Worm (Caenorhabditis elegans): ENCODE measurements around the gene W02A2.8.

Gene W02A2.8

ce11 chrIV:13381823-13382222, 23.4 kb upstream of the W02A2.8 start, which contains the start of gene emc-3:
Gene emc-3 (minus strand): TSS chrIV:13381923.
- TF ChIP-seq ceh-13 (GFP tag; optimal IDR thresholded peaks at IDR 0.05) (no peak), hmg-4 (GFP tag; optimal IDR thresholded peaks at IDR 0.05) (no peak), ceh-36 (tag; optimal IDR thresholded peaks at IDR 0.05) (no peak), tbx-37 (GFP tag; conservative IDR thresholded peaks at IDR 0.05) (no peak), scrt-1 (GFP tag; IDR thresholded peaks at IDR 0.05) (no peak), flt-1 (GFP tag; IDR thresholded peaks at IDR 0.05) (no peak)

ce11 chrIV:13380506-13380905, 22.1 kb upstream of the W02A2.8 start:
- TF ChIP-seq ceh-36 (tag; optimal IDR thresholded peaks at IDR 0.05) (no peak), ama-1 (optimal IDR thresholded peaks at IDR 0.05) (peak; percentile 28)

DNA sequence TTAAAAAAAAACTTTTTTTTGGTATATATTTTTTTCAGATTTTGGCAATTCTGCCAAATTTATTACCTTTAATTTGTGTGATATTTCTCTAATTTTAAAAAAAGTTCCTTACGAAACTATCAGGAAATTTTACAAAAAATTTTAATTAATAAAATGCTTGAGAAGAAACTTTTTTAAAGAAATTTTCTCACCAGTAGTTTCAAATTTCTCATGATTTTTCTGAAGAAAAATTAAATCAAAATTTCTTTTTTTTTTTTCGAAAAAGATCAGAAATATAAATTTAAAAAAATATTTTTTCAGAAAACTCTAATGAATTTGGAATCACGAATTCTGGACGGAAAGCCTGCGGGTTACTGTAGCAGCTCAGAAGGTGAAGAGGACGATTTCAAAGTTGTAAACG, 19.3 kb upstream of the W02A2.8 start, which contains the start of gene mau-8:
Gene mau-8, plus strand, starts transcription at position 301 of the 400 bp plus-strand sequence.
- TF ChIP-seq ets-7 (tag; optimal IDR thresholded peaks at IDR 0.05) (no peak), tra-4 (tag; optimal IDR thresholded peaks at IDR 0.05) (no peak), sea-1 (GFP tag; conservative IDR thresholded peaks at IDR 0.05) (no peak), aly-1 (tag; optimal IDR thresholded peaks at IDR 0.05) (no peak), scrt-1 (GFP tag; IDR thresholded peaks at IDR 0.05) (no peak)

- TF ChIP-seq tbx-11 (GFP tag; IDR thresholded peaks at IDR 0.05) (no peak), ceh-36 (tag; optimal IDR thresholded peaks at IDR 0.05) (no peak), flt-1 (GFP tag; IDR thresholded peaks at IDR 0.05) (no peak), tra-4 (tag; optimal IDR thresholded peaks at IDR 0.05) (no peak), hmbx-1 (tag; optimal IDR thresholded peaks at IDR 0.05) (no peak), hmg-4 (GFP tag; optimal IDR thresholded peaks at IDR 0.05) (no peak), sea-1 (GFP tag; conservative IDR thresholded peaks at IDR 0.05) (no peak), ceh-13 (GFP tag; optimal IDR thresholded peaks at IDR 0.05) (no peak), aly-1 (tag; optimal IDR thresholded peaks at IDR 0.05) (no peak), ets-7 (tag; optimal IDR thresholded peaks at IDR 0.05) (no peak), pes-1 (GFP tag; IDR thresholded peaks at IDR 0.05) (no peak), ama-1 (optimal IDR thresholded peaks at IDR 0.05) (no peak), F13C5.2 (tag; optimal IDR thresholded peaks at IDR 0.05) (no peak), hnd-1 (tag; optimal IDR thresholded peaks at IDR 0.05) (no peak), B0310.2 (tag; optimal IDR thresholded peaks at IDR 0.05) (no peak)
Measured at ce11 chrIV:13374918-13375317, 16.5 kb upstream of the W02A2.8 start.

DNA sequence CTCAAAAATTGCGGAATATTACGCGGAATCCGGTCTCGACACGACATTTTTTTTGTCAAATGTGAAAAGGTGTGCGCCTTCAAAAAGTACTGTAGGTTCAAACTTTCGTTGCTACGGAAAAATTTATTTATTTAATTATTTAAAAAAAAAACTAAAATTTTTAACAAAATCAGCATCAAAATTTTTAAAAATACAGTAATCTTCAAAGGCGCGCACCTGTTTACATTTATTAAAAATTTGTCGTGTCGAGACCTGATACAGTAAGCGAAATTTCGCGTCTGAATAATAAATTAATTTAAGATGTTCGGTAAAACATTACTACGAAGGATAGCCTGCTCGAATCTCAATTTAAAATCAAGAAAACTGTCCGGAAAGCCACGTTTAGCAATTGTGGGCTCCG, 13.3 kb upstream of the W02A2.8 start, which contains the start of gene Y62E10A.6:
Gene Y62E10A.6, plus strand, starts transcription at position 301 of the 400 bp plus-strand sequence.
- TF ChIP-seq ama-1 (optimal IDR thresholded peaks at IDR 0.05) = no peak
- no peak for TF ChIP-seq B0310.2 (tag; optimal IDR thresholded peaks at IDR 0.05)
- no peak for TF ChIP-seq sea-1 (GFP tag; conservative IDR thresholded peaks at IDR 0.05)
- no peak for TF ChIP-seq scrt-1 (GFP tag; IDR thresholded peaks at IDR 0.05)
- TF ChIP-seq hmbx-1 (tag; optimal IDR thresholded peaks at IDR 0.05) = no peak
- no peak for TF ChIP-seq flt-1 (GFP tag; IDR thresholded peaks at IDR 0.05)
- TF ChIP-seq tbx-37 (GFP tag; conservative IDR thresholded peaks at IDR 0.05) = no peak
- no peak for TF ChIP-seq tbx-11 (GFP tag; IDR thresholded peaks at IDR 0.05)
- TF ChIP-seq tra-4 (tag; optimal IDR thresholded peaks at IDR 0.05) = no peak
- no peak for TF ChIP-seq pes-1 (GFP tag; IDR thresholded peaks at IDR 0.05)
- no peak for TF ChIP-seq aly-1 (tag; optimal IDR thresholded peaks at IDR 0.05)
- TF ChIP-seq ets-7 (tag; optimal IDR thresholded peaks at IDR 0.05) = no peak
- no peak for TF ChIP-seq hmg-4 (GFP tag; optimal IDR thresholded peaks at IDR 0.05)
- no peak for TF ChIP-seq F13C5.2 (tag; optimal IDR thresholded peaks at IDR 0.05)
- TF ChIP-seq ceh-13 (GFP tag; optimal IDR thresholded peaks at IDR 0.05) = no peak

- TF ChIP-seq ets-7 (tag; optimal IDR thresholded peaks at IDR 0.05) = no peak
- TF ChIP-seq hnd-1 (tag; optimal IDR thresholded peaks at IDR 0.05) = no peak
- no peak for TF ChIP-seq pes-1 (GFP tag; IDR thresholded peaks at IDR 0.05)
- no peak for TF ChIP-seq sea-1 (GFP tag; conservative IDR thresholded peaks at IDR 0.05)
- no peak for TF ChIP-seq scrt-1 (GFP tag; IDR thresholded peaks at IDR 0.05)
- no peak for TF ChIP-seq tra-4 (tag; optimal IDR thresholded peaks at IDR 0.05)
Measured at ce11 chrIV:13370235-13370739, 11.9 kb upstream of the W02A2.8 start, which contains the start of the genes rla-2, popl-7 and Y62E10A.24. Gene rla-2 (minus strand): TSS chrIV:13370285. Gene popl-7 (plus strand): TSS chrIV:13370689. Gene Y62E10A.24 (plus strand): TSS chrIV:13370710.

ce11 chrIV:13369120-13369842, 10.9 kb upstream of the W02A2.8 start, which contains the start of gene agt-1:
Gene agt-1 (minus strand): TSS chrIV:13369412.
- no peak for TF ChIP-seq ama-1 (optimal IDR thresholded peaks at IDR 0.05)
- TF ChIP-seq hmg-4 (GFP tag; optimal IDR thresholded peaks at IDR 0.05) = no peak
- no peak for TF ChIP-seq ceh-13 (GFP tag; optimal IDR thresholded peaks at IDR 0.05)
- no peak for TF ChIP-seq ceh-36 (tag; optimal IDR thresholded peaks at IDR 0.05)
- TF ChIP-seq tra-4 (tag; optimal IDR thresholded peaks at IDR 0.05) = no peak

DNA sequence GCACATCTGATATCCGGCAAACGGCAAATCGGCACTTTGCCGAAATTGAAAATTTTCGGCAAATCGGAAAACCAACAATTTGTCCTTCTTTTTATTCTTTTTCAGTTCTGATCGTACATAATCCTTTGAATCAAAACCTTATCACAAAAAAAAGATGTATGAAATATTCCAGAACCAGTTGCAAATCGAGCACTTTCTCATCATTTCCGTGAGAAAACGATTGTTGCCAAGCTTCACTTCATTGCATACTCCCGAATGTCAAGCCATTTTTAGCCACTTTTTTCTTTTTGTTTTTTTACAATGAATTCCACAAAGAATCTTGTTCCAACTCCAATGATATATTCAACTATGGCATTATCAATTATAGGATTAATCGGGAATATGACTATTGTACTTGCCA, 6.5 kb upstream of the W02A2.8 start, which contains the start of gene srsx-25:
Gene srsx-25, plus strand, starts transcription at position 301 of the 400 bp plus-strand sequence.
- TF ChIP-seq hmg-4 (GFP tag; optimal IDR thresholded peaks at IDR 0.05) (no peak), ets-7 (tag; optimal IDR thresholded peaks at IDR 0.05) (no peak), B0310.2 (tag; optimal IDR thresholded peaks at IDR 0.05) (no peak), aly-1 (tag; optimal IDR thresholded peaks at IDR 0.05) (no peak), pes-1 (GFP tag; IDR thresholded peaks at IDR 0.05) (no peak), sea-1 (GFP tag; conservative IDR thresholded peaks at IDR 0.05) (no peak), hnd-1 (tag; optimal IDR thresholded peaks at IDR 0.05) (no peak), tbx-37 (GFP tag; conservative IDR thresholded peaks at IDR 0.05) (no peak)

Measured in whole organism, early embryonic.